Fruit fly (Drosophila melanogaster): ENCODE results near the gene CG9799.

dm6 chr3R:13356960-13357359 lies 31.5 kb downstream of the CG9799 start:
- TF ChIP-seq psq (optimal IDR thresholded peaks at IDR 0.05), result no peak
- TF ChIP-seq insv (optimal IDR thresholded peaks at IDR 0.05), result no peak
- no peak for TF ChIP-seq Myc (optimal IDR thresholded peaks at IDR 0.05)
- TF ChIP-seq Sin3A (optimal IDR thresholded peaks at IDR 0.05), result no peak
